Fruit fly (Drosophila melanogaster) whole organism: ENCODE results near the gene CG31068.

Experiments used
- CG8478 ChIP-seq: fragments of >200 bp; optimal IDR thresholded peaks from 2 replicates; lab custom pipeline; 2018; ENCODE audit warnings: inconsistent platforms
- Dll ChIP-seq: fragments of >200 bp; optimal IDR thresholded peaks from 2 replicates; lab custom pipeline; 2017
- pan ChIP-seq: fragments of >200 bp; optimal IDR thresholded peaks from 2 replicates; lab custom pipeline; 2017
- psq ChIP-seq: fragments of >200 bp; optimal IDR thresholded peaks from 2 replicates; lab custom pipeline; 2017

DNA sequence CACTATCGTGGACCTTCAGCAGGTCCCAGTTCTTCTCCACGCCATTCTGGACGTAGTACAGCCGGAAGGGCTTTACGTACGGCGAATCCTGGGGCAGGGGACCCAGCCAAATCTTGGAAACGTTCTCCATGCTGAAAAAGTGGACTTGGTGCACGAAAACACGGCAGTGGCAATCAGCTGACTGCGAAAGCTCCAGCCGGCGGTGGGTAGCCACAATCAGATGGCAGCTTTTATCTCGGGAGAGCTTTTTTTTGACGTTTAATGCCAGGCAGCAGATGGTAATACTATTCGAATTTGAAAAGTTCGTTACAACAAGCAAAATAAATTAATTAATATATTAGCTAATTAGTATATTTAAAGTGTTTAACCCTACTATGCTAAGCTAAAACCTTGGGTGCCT, 5.2 kb upstream of the CG31068 start, which contains the start of gene CG42813:
- TF ChIP-seq Dll (lab: Kevin White, UChicago) (no peak), pan (no peak), CG8478 (lab: Kevin White, UChicago) (no peak), psq (lab: Kevin White, UChicago) (no peak)
